Worm (Caenorhabditis elegans): ENCODE measurements around the gene pph-6.
A peak's percentile ranks its signal among the peaks of the same experiment; 100 is the strongest.

The pph-6 gene

DNA sequence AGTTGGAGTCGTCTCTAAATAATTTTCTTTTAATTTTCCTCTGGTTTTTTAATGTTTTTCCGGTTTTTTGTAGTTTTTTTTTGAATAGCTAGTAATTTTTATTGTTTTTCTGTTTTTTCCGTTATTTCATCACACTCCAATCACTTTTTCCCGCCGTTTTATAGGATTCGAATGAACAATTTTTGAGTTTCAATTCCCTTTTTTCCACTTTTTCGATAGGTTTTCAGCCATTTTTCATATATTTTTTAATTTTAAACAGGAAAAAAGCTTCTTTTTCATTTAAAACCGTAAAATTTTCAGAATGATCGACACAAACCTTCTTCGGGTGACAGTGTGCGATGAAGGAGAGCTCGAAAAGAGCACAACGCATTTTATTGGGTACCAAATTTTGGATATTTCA, at the start of gene pph-6:
Gene pph-6, plus strand, starts transcription at position 301 of the 400 bp plus-strand sequence.
- no peak for TF ChIP-seq ceh-13 (GFP tag; optimal IDR thresholded peaks at IDR 0.05)
- TF ChIP-seq ceh-36 (tag; optimal IDR thresholded peaks at IDR 0.05) = no peak
- TF ChIP-seq scrt-1 (GFP tag; IDR thresholded peaks at IDR 0.05) = no peak
- TF ChIP-seq B0310.2 (tag; optimal IDR thresholded peaks at IDR 0.05) = no peak
- no peak for TF ChIP-seq tbx-37 (GFP tag; conservative IDR thresholded peaks at IDR 0.05)
- TF ChIP-seq F13C5.2 (tag; optimal IDR thresholded peaks at IDR 0.05) = no peak
- no peak for TF ChIP-seq hmbx-1 (tag; optimal IDR thresholded peaks at IDR 0.05)
- no peak for TF ChIP-seq ama-1 (optimal IDR thresholded peaks at IDR 0.05)
- no peak for TF ChIP-seq ets-7 (tag; optimal IDR thresholded peaks at IDR 0.05)
- TF ChIP-seq aly-1 (tag; optimal IDR thresholded peaks at IDR 0.05) = no peak
- TF ChIP-seq pes-1 (GFP tag; IDR thresholded peaks at IDR 0.05) = no peak
- TF ChIP-seq hnd-1 (tag; optimal IDR thresholded peaks at IDR 0.05) = no peak
- TF ChIP-seq flt-1 (GFP tag; IDR thresholded peaks at IDR 0.05) = no peak
- TF ChIP-seq hmg-4 (GFP tag; optimal IDR thresholded peaks at IDR 0.05) = no peak
- TF ChIP-seq sea-1 (GFP tag; conservative IDR thresholded peaks at IDR 0.05) = no peak
- TF ChIP-seq tbx-11 (GFP tag; IDR thresholded peaks at IDR 0.05) = no peak
- TF ChIP-seq tra-4 (tag; optimal IDR thresholded peaks at IDR 0.05) = no peak

DNA sequence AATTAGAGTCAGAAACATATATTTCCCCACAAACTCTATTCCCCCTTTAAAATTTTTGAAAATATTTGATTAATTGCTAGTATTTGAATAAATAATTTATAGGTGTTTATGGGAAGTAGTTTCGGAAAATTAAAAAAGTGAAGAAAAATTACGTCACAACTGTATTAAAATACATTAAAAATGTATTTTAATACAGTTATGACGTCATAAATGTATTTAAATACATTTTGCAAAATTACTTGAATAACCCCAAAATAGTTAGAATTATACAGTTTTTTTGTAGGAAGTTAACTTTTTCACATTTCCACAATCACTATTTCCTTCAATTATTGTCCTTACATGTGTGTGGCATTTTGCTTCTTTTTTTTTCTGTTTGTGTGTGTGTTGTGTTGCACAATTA, 48.1 kb upstream of the pph-6 start:
- TF ChIP-seq aly-1 (tag; optimal IDR thresholded peaks at IDR 0.05) = no peak
- TF ChIP-seq ceh-36 (tag; optimal IDR thresholded peaks at IDR 0.05) = no peak

- no peak for TF ChIP-seq ceh-13 (GFP tag; optimal IDR thresholded peaks at IDR 0.05)
- TF ChIP-seq B0310.2 (tag; optimal IDR thresholded peaks at IDR 0.05) = no peak
- TF ChIP-seq hmg-4 (GFP tag; optimal IDR thresholded peaks at IDR 0.05) = no peak
- no peak for TF ChIP-seq hnd-1 (tag; optimal IDR thresholded peaks at IDR 0.05)
- no peak for TF ChIP-seq hmbx-1 (tag; optimal IDR thresholded peaks at IDR 0.05)
- TF ChIP-seq ceh-36 (tag; optimal IDR thresholded peaks at IDR 0.05) = no peak
- no peak for TF ChIP-seq flt-1 (GFP tag; IDR thresholded peaks at IDR 0.05)
Measured at ce11 chrIII:3414412-3414811, 47.1 kb upstream of the pph-6 start.

ce11 chrIII:3417453-3417852, 44.0 kb upstream of the pph-6 start:
- no peak for TF ChIP-seq tbx-37 (GFP tag; conservative IDR thresholded peaks at IDR 0.05)
- TF ChIP-seq hmbx-1 (tag; optimal IDR thresholded peaks at IDR 0.05) = no peak
- no peak for TF ChIP-seq hnd-1 (tag; optimal IDR thresholded peaks at IDR 0.05)
- no peak for TF ChIP-seq pes-1 (GFP tag; IDR thresholded peaks at IDR 0.05)
- TF ChIP-seq sea-1 (GFP tag; conservative IDR thresholded peaks at IDR 0.05) = no peak
- TF ChIP-seq ceh-36 (tag; optimal IDR thresholded peaks at IDR 0.05) = no peak
- no peak for TF ChIP-seq flt-1 (GFP tag; IDR thresholded peaks at IDR 0.05)
- TF ChIP-seq B0310.2 (tag; optimal IDR thresholded peaks at IDR 0.05) = no peak
- TF ChIP-seq scrt-1 (GFP tag; IDR thresholded peaks at IDR 0.05) = no peak
- TF ChIP-seq ets-7 (tag; optimal IDR thresholded peaks at IDR 0.05) = no peak
- no peak for TF ChIP-seq F13C5.2 (tag; optimal IDR thresholded peaks at IDR 0.05)
- no peak for TF ChIP-seq hmg-4 (GFP tag; optimal IDR thresholded peaks at IDR 0.05)

DNA sequence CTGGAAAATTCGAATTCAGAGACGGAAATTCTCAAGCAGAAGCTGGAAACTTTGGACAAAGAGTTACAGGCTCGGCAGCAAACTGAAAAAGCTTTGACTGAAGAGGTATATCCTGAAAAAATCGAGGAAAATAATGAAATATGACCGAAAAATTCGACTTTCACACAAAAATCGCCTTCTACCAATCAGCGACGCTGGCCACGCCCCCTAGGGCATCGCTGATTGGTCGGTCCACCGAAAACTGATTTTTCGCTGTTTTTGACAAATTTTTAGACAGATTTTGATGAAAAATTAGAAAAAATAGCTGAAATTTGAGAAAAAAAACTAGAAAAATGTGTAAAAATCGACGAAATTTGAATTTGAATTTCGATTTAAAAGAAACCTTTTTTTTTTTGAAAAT, 42.6 kb upstream of the pph-6 start:
- TF ChIP-seq hmbx-1 (tag; optimal IDR thresholded peaks at IDR 0.05) = no peak
- no peak for TF ChIP-seq hmg-4 (GFP tag; optimal IDR thresholded peaks at IDR 0.05)
- no peak for TF ChIP-seq ama-1 (optimal IDR thresholded peaks at IDR 0.05)
- TF ChIP-seq scrt-1 (GFP tag; IDR thresholded peaks at IDR 0.05) = no peak
- no peak for TF ChIP-seq ets-7 (tag; optimal IDR thresholded peaks at IDR 0.05)
- no peak for TF ChIP-seq pes-1 (GFP tag; IDR thresholded peaks at IDR 0.05)
- TF ChIP-seq flt-1 (GFP tag; IDR thresholded peaks at IDR 0.05) = no peak
- TF ChIP-seq B0310.2 (tag; optimal IDR thresholded peaks at IDR 0.05) = no peak
- TF ChIP-seq sea-1 (GFP tag; conservative IDR thresholded peaks at IDR 0.05) = no peak
- no peak for TF ChIP-seq tra-4 (tag; optimal IDR thresholded peaks at IDR 0.05)

DNA sequence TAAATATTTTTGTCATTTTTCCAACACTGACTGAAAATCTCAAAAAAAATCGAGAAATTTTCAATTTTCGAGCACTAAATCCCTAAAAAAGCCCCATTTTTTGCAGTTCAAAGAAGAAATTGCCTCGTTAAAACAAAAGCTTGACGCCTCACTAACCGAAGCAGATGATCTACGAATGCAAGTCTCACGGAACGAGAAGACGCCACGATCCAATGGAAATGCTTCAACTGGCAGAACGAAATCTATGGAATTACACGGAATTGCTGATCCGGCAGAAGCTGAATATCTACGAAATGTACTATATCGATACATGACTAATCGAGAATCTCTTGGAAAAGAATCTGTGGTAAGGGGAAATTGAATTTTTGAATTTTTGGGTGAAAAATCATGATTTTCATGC, 37.6 kb upstream of the pph-6 start:
- 0 out of 2 replicates have a peak, but pooled peaks have one; percentile 4 for TF ChIP-seq tbx-37 (GFP tag; conservative IDR thresholded peaks at IDR 0.05)
- TF ChIP-seq hnd-1 (tag; optimal IDR thresholded peaks at IDR 0.05) = no peak

DNA sequence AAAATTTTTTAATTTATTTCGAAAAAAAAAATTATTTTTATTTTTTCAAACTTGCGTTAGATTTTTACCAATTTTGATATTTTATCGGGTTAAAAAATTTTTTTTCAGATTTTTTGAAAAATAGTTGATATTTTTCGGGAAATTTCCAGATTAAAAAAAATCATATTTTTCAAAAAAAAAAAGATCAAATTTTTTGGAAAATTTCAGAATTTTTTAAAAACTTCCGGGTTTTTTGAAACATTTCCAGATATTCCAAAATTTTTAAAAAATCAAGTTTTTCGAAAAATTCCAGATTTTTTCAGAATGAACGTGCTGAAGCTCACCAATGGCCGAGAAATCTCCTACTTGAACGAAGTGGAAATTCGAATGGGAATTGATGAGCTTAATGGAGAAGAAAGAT, 36.1 kb upstream of the pph-6 start, which contains the start of gene metl-18:
Gene metl-18, plus strand, starts transcription at position 301 of the 400 bp plus-strand sequence.
- TF ChIP-seq hmg-4 (GFP tag; optimal IDR thresholded peaks at IDR 0.05) (no peak), ets-7 (tag; optimal IDR thresholded peaks at IDR 0.05) (no peak), F13C5.2 (tag; optimal IDR thresholded peaks at IDR 0.05) (no peak), tbx-37 (GFP tag; conservative IDR thresholded peaks at IDR 0.05) (no peak), tbx-11 (GFP tag; IDR thresholded peaks at IDR 0.05) (no peak), aly-1 (tag; optimal IDR thresholded peaks at IDR 0.05) (no peak), B0310.2 (tag; optimal IDR thresholded peaks at IDR 0.05) (no peak), ama-1 (optimal IDR thresholded peaks at IDR 0.05) (no peak), ceh-13 (GFP tag; optimal IDR thresholded peaks at IDR 0.05) (no peak), scrt-1 (GFP tag; IDR thresholded peaks at IDR 0.05) (no peak), ceh-36 (tag; optimal IDR thresholded peaks at IDR 0.05) (no peak), hmbx-1 (tag; optimal IDR thresholded peaks at IDR 0.05) (no peak), sea-1 (GFP tag; conservative IDR thresholded peaks at IDR 0.05) (no peak), pes-1 (GFP tag; IDR thresholded peaks at IDR 0.05) (no peak), tra-4 (tag; optimal IDR thresholded peaks at IDR 0.05) (no peak), flt-1 (GFP tag; IDR thresholded peaks at IDR 0.05) (no peak), hnd-1 (tag; optimal IDR thresholded peaks at IDR 0.05) (no peak)

DNA sequence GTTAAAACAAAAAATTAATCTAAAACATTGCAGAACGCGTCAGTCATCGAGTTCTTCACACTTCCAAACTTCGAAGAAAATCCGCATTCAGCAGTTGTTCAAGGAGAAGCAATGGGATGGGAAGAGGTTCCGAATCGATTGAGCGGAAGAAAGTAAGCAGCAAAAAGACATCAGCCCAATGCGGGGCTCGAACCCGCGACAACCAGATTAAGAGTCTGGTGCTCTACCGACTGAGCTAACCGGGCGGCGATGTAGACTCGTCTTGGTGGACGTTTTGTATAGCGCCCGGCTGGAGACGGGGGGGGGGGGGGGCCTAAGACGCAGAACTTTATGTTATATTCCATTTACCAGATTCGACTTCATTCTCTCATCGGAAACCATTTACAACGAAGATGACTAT, 34.8 kb upstream of the pph-6 start:
- TF ChIP-seq scrt-1 (GFP tag; IDR thresholded peaks at IDR 0.05) (0 out of 2 replicates have a peak, but pooled peaks have one; percentile 19), ceh-13 (GFP tag; optimal IDR thresholded peaks at IDR 0.05) (no peak), pes-1 (GFP tag; IDR thresholded peaks at IDR 0.05) (0 out of 2 replicates have a peak, but pooled peaks have one; percentile 5)
